Worm (Caenorhabditis elegans) whole organism, L4 larva: ENCODE data around the gene Y41D4B.1.
A peak's percentile ranks its signal among the peaks of the same experiment; 100 is the strongest.

ENCODE experiments used
- F37D6.2 ChIP-seq: sonication (generic microtip); optimal IDR thresholded peaks from 2 replicates; lab custom pipeline; 2016; ENCODE audit warnings: mild to moderate bottlenecking, missing genetic modification characterization, missing compliant biosample characterization
- T20F7.1 ChIP-seq: fragments of 200-800 bp; sonication (Bioruptor generic); optimal IDR thresholded peaks from 2 replicates; lab custom pipeline; 2018; ENCODE audit warnings: mild to moderate bottlenecking, missing genetic modification characterization, missing compliant biosample characterization
- Y48G9A.11 ChIP-seq: fragments of 200-800 bp; sonication (Bioruptor generic); IDR thresholded peaks from 2 replicates; pipeline ENCODE4 v1.3.6; 2022; ENCODE audit warnings: missing genetic modification reagents, missing genetic modification characterization, missing compliant biosample characterization
- Y5F2A.4 ChIP-seq: fragments of 200-800 bp; sonication (Bioruptor generic); optimal IDR thresholded peaks from 2 replicates; lab custom pipeline; 2018; ENCODE audit warnings: mild to moderate bottlenecking, missing genetic modification characterization, missing compliant biosample characterization
- Y75B8A.6 ChIP-seq: fragments of 200-800 bp; sonication (Bioruptor generic); IDR thresholded peaks from 2 replicates; pipeline ENCODE4 v1.3.6; 2022; ENCODE audit warnings: missing genetic modification reagents, missing genetic modification characterization, missing compliant biosample characterization
- ZK337.2 ChIP-seq: fragments of 200-800 bp; sonication (Bioruptor generic); IDR thresholded peaks from 2 replicates; pipeline ENCODE4 v1.3.6; 2022; ENCODE audit warnings: missing genetic modification reagents, missing genetic modification characterization, missing compliant biosample characterization
- aha-1 ChIP-seq: fragments of 150-350 bp; peaks from one replicate; lab custom pipeline; 2014; ENCODE audit warnings: missing biosample characterization, missing genetic modification characterization
- ama-1 ChIP-seq: fragments of 150-350 bp; optimal IDR thresholded peaks from 2 replicates; lab custom pipeline; 2014; ENCODE audit warnings: inconsistent platforms, mixed read lengths
- ces-1 ChIP-seq: fragments of 150-350 bp; sonication (generic microtip); optimal IDR thresholded peaks from 4 replicates; lab custom pipeline; 2014; ENCODE audit warnings: missing biosample characterization, missing genetic modification reagents, missing genetic modification characterization
- cey-2 ChIP-seq: sonication (generic microtip); optimal IDR thresholded peaks from 3 replicates; lab custom pipeline; 2017; ENCODE audit warnings: missing genetic modification characterization, mild to moderate bottlenecking, missing compliant biosample characterization, antibody characterized with exemption, borderline replicate concordance; ENCODE audit not compliant: insufficient read depth
- daf-16 ChIP-seq, 3 experiments: sonication (generic microtip); optimal IDR thresholded peaks; 2 replicates each; lab custom pipeline; 2016 to 2017; ENCODE audit warnings: missing genetic modification characterization in 3 of 3, missing genetic modification reagents in 3 of 3, mild to moderate bottlenecking in 2 of 3, missing compliant biosample characterization in 2 of 3, missing biosample characterization in 1 of 3, moderate library complexity in 1 of 3
- dmd-6 ChIP-seq: fragments of 200-800 bp; sonication (Bioruptor generic); IDR thresholded peaks from 2 replicates; pipeline ENCODE4 v1.3.6; 2022; ENCODE audit warnings: missing genetic modification reagents, missing genetic modification characterization, missing compliant biosample characterization
- dmd-9 ChIP-seq: fragments of 200-800 bp; sonication (Bioruptor generic); IDR thresholded peaks from 2 replicates; pipeline ENCODE4 v1.3.6; 2022; ENCODE audit warnings: missing genetic modification reagents, missing genetic modification characterization, missing compliant biosample characterization
- hif-1 ChIP-seq, 2 experiments: sonication (generic microtip); optimal IDR thresholded peaks; 2 replicates each; lab custom pipeline; 2016 to 2017; ENCODE audit warnings: missing compliant biosample characterization in 2 of 2, missing genetic modification characterization in 2 of 2, missing genetic modification reagents in 2 of 2, missing genotype in 2 of 2, mild to moderate bottlenecking in 1 of 2
- jun-1 ChIP-seq: fragments of 150-350 bp; optimal IDR thresholded peaks from 2 replicates; lab custom pipeline; 2014; ENCODE audit warnings: missing biosample characterization, missing genetic modification reagents, missing genetic modification characterization
- lin-1 ChIP-seq: fragments of 200-800 bp; sonication (Bioruptor generic); IDR thresholded peaks from 2 replicates; pipeline ENCODE4 v1.3.6; 2022; ENCODE audit warnings: missing genetic modification reagents, missing genetic modification characterization, missing compliant biosample characterization
- lin-39 ChIP-seq: fragments of 150-350 bp; optimal IDR thresholded peaks from 2 replicates; lab custom pipeline; 2014; ENCODE audit warnings: missing biosample characterization, missing genetic modification reagents, missing genetic modification characterization
- lsy-2 ChIP-seq, 2 experiments: fragments of 150-350 bp in 1 of 2; sonication (generic microtip) in 1 of 2; optimal IDR thresholded peaks; 2 replicates each; lab custom pipeline; 2014 to 2017; ENCODE audit warnings: missing biosample characterization in 2 of 2, missing genetic modification characterization in 2 of 2
- madf-5 ChIP-seq, 2 experiments: fragments of 200-800 bp; sonication (Bioruptor generic); IDR thresholded peaks; 2 replicates each; pipeline ENCODE4 v1.3.6; 2022; ENCODE audit warnings: missing compliant biosample characterization in 2 of 2, missing genetic modification characterization in 2 of 2
- mes-2 ChIP-seq: sonication (generic microtip); optimal IDR thresholded peaks from 2 replicates; lab custom pipeline; 2016; ENCODE audit warnings: missing genotype, mild to moderate bottlenecking, missing genetic modification characterization, missing compliant biosample characterization; ENCODE audit not compliant: poor library complexity, severe bottlenecking
- mxl-2 ChIP-seq: fragments of 200-800 bp; sonication (Bioruptor generic); conservative IDR thresholded peaks from 2 replicates; pipeline ENCODE4 v1.3.6; 2022; ENCODE audit warnings: missing genetic modification reagents, missing genetic modification characterization, missing compliant biosample characterization
- nhr-10 ChIP-seq: fragments of 150-350 bp; optimal IDR thresholded peaks from 2 replicates; lab custom pipeline; 2014; ENCODE audit warnings: missing biosample characterization, missing genetic modification characterization
- nhr-102 ChIP-seq: sonication (generic microtip); optimal IDR thresholded peaks from 2 replicates; lab custom pipeline; 2016; ENCODE audit warnings: mild to moderate bottlenecking, missing genetic modification characterization, moderate library complexity, missing compliant biosample characterization
- nhr-237 ChIP-seq: sonication (generic microtip); optimal IDR thresholded peaks from 2 replicates; lab custom pipeline; 2017; ENCODE audit warnings: missing biosample characterization, missing genetic modification characterization
- nhr-42 ChIP-seq: fragments of 200-800 bp; sonication (Bioruptor generic); IDR thresholded peaks from 2 replicates; pipeline ENCODE4 v1.3.6; 2022; ENCODE audit warnings: missing genetic modification characterization, missing compliant biosample characterization
- nhr-48 ChIP-seq: sonication (generic microtip); optimal IDR thresholded peaks from 2 replicates; lab custom pipeline; 2016; ENCODE audit warnings: mild to moderate bottlenecking, missing genetic modification characterization, missing compliant biosample characterization
- nhr-6 ChIP-seq: fragments of 150-350 bp; optimal IDR thresholded peaks from 2 replicates; lab custom pipeline; 2014; ENCODE audit warnings: missing biosample characterization, missing genetic modification characterization
- nhr-76 ChIP-seq: fragments of 150-350 bp; optimal IDR thresholded peaks from 2 replicates; lab custom pipeline; 2014; ENCODE audit warnings: missing biosample characterization, missing genetic modification characterization
- pha-4 ChIP-seq, 2 experiments: fragments of 150-350 bp in 1 of 2; fragments of 200-800 bp in 1 of 2; sonication (Bioruptor generic) in 1 of 2; IDR thresholded peaks in 1 of 2; optimal IDR thresholded peaks in 1 of 2; 2 replicates each; pipeline versions ENCODE4 v1.3.6 to Lab custom; 2014 to 2022; ENCODE audit warnings: missing genetic modification characterization in 2 of 2, missing genetic modification reagents in 2 of 2, missing biosample characterization in 1 of 2, missing compliant biosample characterization in 1 of 2
- php-3 ChIP-seq: fragments of 200-800 bp; sonication (Bioruptor generic); IDR thresholded peaks from 2 replicates; pipeline ENCODE4 v1.3.6; 2022; ENCODE audit warnings: missing genetic modification reagents, missing genetic modification characterization, missing compliant biosample characterization
- pqm-1 ChIP-seq: sonication (generic microtip); optimal IDR thresholded peaks from 2 replicates; lab custom pipeline; 2017; ENCODE audit warnings: missing biosample characterization, missing genetic modification characterization
- set-16 ChIP-seq: fragments of 200-800 bp; sonication (Bioruptor generic); IDR thresholded peaks from 2 replicates; pipeline ENCODE4 v1.3.6; 2022; ENCODE audit warnings: missing genetic modification reagents, missing genetic modification characterization, missing compliant biosample characterization
- snpc-1.2 ChIP-seq: fragments of 200-800 bp; sonication (Bioruptor generic); IDR thresholded peaks from 2 replicates; pipeline ENCODE4 v1.3.6; 2022; ENCODE audit warnings: missing genetic modification reagents, missing genetic modification characterization, missing compliant biosample characterization
- spr-1 ChIP-seq: sonication (generic microtip); optimal IDR thresholded peaks from 2 replicates; lab custom pipeline; 2016; ENCODE audit warnings: mild to moderate bottlenecking, missing genetic modification characterization, missing compliant biosample characterization
- unc-130 ChIP-seq: sonication (generic microtip); optimal IDR thresholded peaks from 2 replicates; lab custom pipeline; 2016; ENCODE audit warnings: missing genetic modification reagents, missing genetic modification characterization, missing compliant biosample characterization
- unc-62 ChIP-seq, 3 experiments: fragments of 150-350 bp in 1 of 3; sonication (generic microtip); optimal IDR thresholded peaks in 2 of 3; peaks in 1 of 3; 1 replicate in 1 of 3; 2 replicates in 2 of 3; lab custom pipeline; 2014 to 2017; ENCODE audit warnings: missing biosample characterization in 3 of 3, missing genetic modification characterization in 3 of 3, missing genetic modification reagents in 3 of 3, missing genotype in 1 of 3
- vab-7 ChIP-seq: fragments of 200-800 bp; sonication (Bioruptor generic); IDR thresholded peaks from 2 replicates; pipeline ENCODE4 v1.3.6; 2022; ENCODE audit warnings: missing genetic modification reagents, missing genetic modification characterization, missing compliant biosample characterization
- ztf-11 ChIP-seq: fragments of 150-350 bp; optimal IDR thresholded peaks from 2 replicates; lab custom pipeline; 2014; ENCODE audit warnings: missing biosample characterization, missing genetic modification characterization

Gene Y41D4B.1

DNA sequence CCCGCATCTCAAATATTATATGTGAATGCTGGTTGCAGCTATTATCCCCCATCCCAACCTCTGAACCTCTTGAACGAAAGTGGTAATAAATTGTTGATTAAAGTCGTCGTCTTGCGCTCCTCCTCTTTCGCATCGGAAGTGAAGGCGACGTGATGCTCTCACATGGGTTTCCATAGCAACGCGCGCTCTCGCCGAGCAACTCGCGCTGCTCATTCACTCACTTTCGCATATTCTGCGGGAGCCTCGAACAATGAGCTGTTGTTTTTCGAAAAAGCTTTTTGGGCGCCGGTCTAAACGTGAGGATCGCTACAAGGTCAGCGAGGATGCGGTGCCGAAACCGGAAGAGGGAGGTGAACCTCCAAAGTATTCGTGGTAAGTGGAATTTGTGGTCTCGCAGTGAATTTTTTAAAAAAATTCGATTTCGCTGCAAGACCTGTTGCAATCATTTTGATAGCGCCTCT, 38.6 kb downstream of the Y41D4B.1 start, which contains the start of gene rpi-2 (continued):
- TF ChIP-seq mxl-2 (GFP tag; lab: Robert Waterston, UW), result 0 out of 2 replicates have a peak, but pooled peaks have one; percentile 37
- TF ChIP-seq cey-2, result no peak
- TF ChIP-seq pqm-1 (tag; lab: Kevin White, UChicago), result no peak
- peak; percentile 64; the same call in 1 of the 2 replicates for TF ChIP-seq dmd-9 (GFP tag; lab: Robert Waterston, UW)
- TF ChIP-seq nhr-10 (tag; lab: Kevin White, UChicago), result no peak
- no peak for TF ChIP-seq Y75B8A.6
- no peak for TF ChIP-seq ces-1 (GFP tag; lab: Kevin White, UChicago)
- peak; percentile 53 for TF ChIP-seq unc-130
- no peak for TF ChIP-seq F37D6.2 (tag; lab: Kevin White, UChicago)
- peak; percentile 50 for TF ChIP-seq spr-1 (tag; lab: Kevin White, UChicago)
- TF ChIP-seq nhr-42, result no peak
- TF ChIP-seq mes-2, result peak; percentile 42
- TF ChIP-seq dmd-6, result peak; percentile 38
- peak; percentile 87 for TF ChIP-seq ama-1 (lab: Kevin White, UChicago)
- TF ChIP-seq aha-1 (tag; lab: Kevin White, UChicago), result no peak
- TF ChIP-seq nhr-76 (tag; lab: Kevin White, UChicago), result no peak
- TF ChIP-seq nhr-6 (tag; lab: Kevin White, UChicago), result no peak
- peak in 1 of 2 experiments; percentile 31 for TF ChIP-seq daf-16 (GFP tag; optimal IDR thresholded peaks at IDR 0.05; lab: Kevin White, UChicago)
- no peak for TF ChIP-seq daf-16 (tag; optimal IDR thresholded peaks at IDR 0.05; lab: Kevin White, UChicago)
- no peak for TF ChIP-seq T20F7.1 (GFP tag; lab: Kevin White, UChicago)
- TF ChIP-seq jun-1, result no peak
- 0 out of 2 replicates have a peak, but pooled peaks have one; percentile 45 for TF ChIP-seq php-3 (GFP tag; lab: Robert Waterston, UW)
- TF ChIP-seq hif-1 (tag; optimal IDR thresholded peaks at IDR 0.05; lab: Kevin White, UChicago), result peak in 1 of 2 experiments; percentile 21
- 0 out of 2 replicates have a peak, but pooled peaks have one; percentile 23 for TF ChIP-seq vab-7 (GFP tag; lab: Robert Waterston, UW)
- peak; percentile 22 for TF ChIP-seq nhr-102 (tag; lab: Kevin White, UChicago)
- peak; percentile 89 for TF ChIP-seq pha-4 (GFP tag; IDR thresholded peaks at IDR 0.05; lab: Robert Waterston, UW)
- no peak for TF ChIP-seq pha-4 (tag; optimal IDR thresholded peaks at IDR 0.05; lab: Kevin White, UChicago)
- TF ChIP-seq Y5F2A.4 (GFP tag; lab: Kevin White, UChicago), result peak; percentile 53
- TF ChIP-seq snpc-1.2 (GFP tag; lab: Robert Waterston, UW), result peak; percentile 86
- no peak for TF ChIP-seq nhr-48 (tag; lab: Kevin White, UChicago)
- no peak for TF ChIP-seq nhr-237 (tag; lab: Kevin White, UChicago)
- TF ChIP-seq lin-39 (tag; lab: Kevin White, UChicago), result no peak
- TF ChIP-seq ZK337.2 (GFP tag; lab: Robert Waterston, UW), result no peak
- peak; percentile 82 for TF ChIP-seq Y48G9A.11 (GFP tag; lab: Robert Waterston, UW)
- TF ChIP-seq unc-62 (GFP tag; optimal IDR thresholded peaks at IDR 0.05 in 1 of 2; lab: Kevin White, UChicago), result peak in 1 of 2 experiments; percentile 92
- TF ChIP-seq unc-62 (tag; optimal IDR thresholded peaks at IDR 0.05; lab: Kevin White, UChicago), result no peak
- TF ChIP-seq lin-1 (GFP tag; lab: Robert Waterston, UW), result peak; percentile 63; the same call in 1 of the 2 replicates
- TF ChIP-seq madf-5 (GFP tag; IDR thresholded peaks at IDR 0.05; lab: Robert Waterston, UW), result peak in 1 of 2 experiments; percentile 80; a peak in 1 of 4 replicates

DNA sequence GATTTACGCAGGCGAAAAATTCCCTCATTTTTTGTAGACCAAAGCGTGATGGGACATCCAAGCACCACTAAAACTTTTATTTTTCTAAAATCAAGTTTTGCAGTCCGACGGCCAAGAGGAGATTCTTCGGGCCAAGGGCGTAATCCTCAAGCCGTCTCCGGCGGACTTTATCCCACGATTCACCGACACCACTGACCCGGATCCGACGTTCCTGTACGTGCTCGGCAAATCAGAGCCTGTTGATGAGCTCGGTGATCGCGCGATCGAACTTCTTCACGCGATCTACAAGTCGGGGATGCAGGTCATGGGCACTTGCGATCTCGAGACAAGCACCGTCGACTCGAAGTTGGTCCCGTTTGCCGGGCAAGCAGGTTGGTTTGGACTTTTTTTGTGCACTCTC, 41.1 kb downstream of the Y41D4B.1 start:
- peak; percentile 37 for TF ChIP-seq aha-1 (tag; lab: Kevin White, UChicago)
- TF ChIP-seq unc-130, result no peak
- TF ChIP-seq set-16, result peak; percentile 62
- TF ChIP-seq ztf-11 (tag; lab: Kevin White, UChicago), result no peak
- TF ChIP-seq lsy-2 (tag; optimal IDR thresholded peaks at IDR 0.05; lab: Kevin White, UChicago), result no peak
- peak in 1 of 2 experiments; percentile 57 for TF ChIP-seq unc-62 (GFP tag; optimal IDR thresholded peaks at IDR 0.05 in 1 of 2; lab: Kevin White, UChicago)
- TF ChIP-seq unc-62 (tag; optimal IDR thresholded peaks at IDR 0.05; lab: Kevin White, UChicago), result no peak
- TF ChIP-seq, all 104 proteins: peak for 3
